Fruit fly (Drosophila melanogaster): ENCODE data around the gene CG13924.

CG13924 gene

DNA sequence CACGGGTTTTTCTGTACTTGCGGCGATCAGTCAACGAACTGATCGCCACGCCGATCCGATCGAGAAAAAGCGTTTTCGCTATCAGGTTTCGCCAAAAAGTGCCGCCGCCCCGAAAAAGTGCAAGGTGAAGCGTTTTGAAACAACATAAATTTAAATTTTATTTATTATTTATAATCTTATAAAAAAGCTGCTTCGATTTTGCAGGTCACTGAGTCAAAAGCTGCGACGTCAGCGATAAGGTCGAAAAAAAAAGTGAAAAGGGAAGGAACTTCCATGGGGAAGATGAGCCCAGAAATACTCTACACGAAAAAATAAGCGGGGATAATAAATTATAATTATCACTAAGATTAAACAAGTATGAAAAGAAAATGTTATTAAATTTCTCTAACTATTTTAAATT is 27.9 kb downstream of the CG13924 start:
- no peak for TF ChIP-seq CG17801 (GFP tag; optimal IDR thresholded peaks at IDR 0.05; ENCODE audit: partially characterized antibody)

DNA sequence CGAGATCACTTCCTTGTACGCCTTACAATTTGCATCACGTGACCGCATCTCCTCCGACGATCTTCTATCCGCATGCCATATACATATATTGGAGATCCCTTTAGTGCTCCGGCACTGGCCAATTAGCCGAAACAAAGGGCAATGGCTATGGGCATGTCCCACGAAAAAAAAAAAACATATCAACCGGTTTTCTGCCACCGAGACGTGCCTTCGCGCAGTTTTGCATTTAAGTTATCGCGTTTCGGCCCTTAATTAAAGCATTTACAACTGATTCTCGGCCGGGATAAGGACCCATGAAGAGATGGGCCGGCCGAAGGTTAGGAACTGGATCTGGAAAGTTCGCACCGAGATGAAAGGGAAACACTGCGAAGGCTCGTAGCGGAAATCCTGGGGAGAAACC is 29.8 kb downstream of the CG13924 start:
- no peak for TF ChIP-seq CG17801 (GFP tag; optimal IDR thresholded peaks at IDR 0.05; ENCODE audit: partially characterized antibody)

- no peak for TF ChIP-seq CG17801 (GFP tag; optimal IDR thresholded peaks at IDR 0.05; ENCODE audit: partially characterized antibody)
These were observed 30.8 kb downstream of the CG13924 start for dm6 chr3L:1900633-1901032.

dm6 chr3L:1904440-1904839 is 34.6 kb downstream of the CG13924 start:
- TF ChIP-seq CG17801 (GFP tag; optimal IDR thresholded peaks at IDR 0.05; ENCODE audit: partially characterized antibody) = no peak

- no peak for TF ChIP-seq CG17801 (GFP tag; optimal IDR thresholded peaks at IDR 0.05; ENCODE audit: partially characterized antibody)
These were observed 35.5 kb downstream of the CG13924 start for dm6 chr3L:1905273-1905672.

- no peak for TF ChIP-seq CG17801 (GFP tag; optimal IDR thresholded peaks at IDR 0.05; ENCODE audit: partially characterized antibody)
These were observed 36.4 kb downstream of the CG13924 start for dm6 chr3L:1906208-1906607.

DNA sequence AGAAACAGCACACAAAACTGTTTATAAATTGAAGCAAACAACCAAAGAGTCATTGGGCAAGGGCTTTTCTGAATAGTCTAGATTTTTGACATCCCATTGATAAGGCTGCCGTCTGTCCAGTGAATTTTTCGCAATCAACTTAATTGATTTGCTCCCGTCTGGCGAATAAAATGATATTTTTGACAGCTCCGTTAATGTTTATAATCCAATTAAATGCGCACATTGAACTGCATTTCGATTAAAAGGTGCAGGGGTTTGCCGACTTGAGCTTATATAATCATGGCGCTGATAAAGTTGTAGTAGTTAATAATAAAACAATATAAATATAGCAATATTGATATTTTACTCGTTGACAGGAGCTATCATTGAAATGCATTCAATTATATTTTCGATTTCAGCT is 39.2 kb downstream of the CG13924 start:
- TF ChIP-seq CG17801 (GFP tag; optimal IDR thresholded peaks at IDR 0.05; ENCODE audit: partially characterized antibody) = no peak

- no peak for TF ChIP-seq CG17801 (GFP tag; optimal IDR thresholded peaks at IDR 0.05; ENCODE audit: partially characterized antibody)
These were observed 40.3 kb downstream of the CG13924 start, which contains the start of gene dsb for dm6 chr3L:1910107-1910506. Gene dsb (minus strand): TSS chr3L:1910197.

DNA sequence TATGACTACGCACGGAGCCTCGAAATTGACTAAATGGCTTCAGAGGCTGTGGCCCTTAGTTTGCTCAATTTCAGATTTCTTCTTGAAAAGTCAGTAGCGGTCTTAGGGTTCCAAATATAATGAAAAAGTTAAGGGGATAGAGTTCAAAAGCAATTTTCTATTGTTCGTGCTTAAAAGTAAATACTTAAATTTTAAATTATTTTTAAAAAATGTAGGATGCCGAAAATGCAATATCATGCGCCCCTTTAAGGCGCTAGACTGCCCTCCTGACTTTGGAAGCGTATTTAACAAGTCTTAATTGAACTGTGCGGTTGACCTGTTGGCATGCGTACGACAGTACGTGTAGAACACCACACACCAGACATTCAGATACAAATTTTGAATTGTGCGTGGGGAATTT is 44.8 kb downstream of the CG13924 start:
- no peak for TF ChIP-seq CG17801 (GFP tag; optimal IDR thresholded peaks at IDR 0.05; ENCODE audit: partially characterized antibody)

DNA sequence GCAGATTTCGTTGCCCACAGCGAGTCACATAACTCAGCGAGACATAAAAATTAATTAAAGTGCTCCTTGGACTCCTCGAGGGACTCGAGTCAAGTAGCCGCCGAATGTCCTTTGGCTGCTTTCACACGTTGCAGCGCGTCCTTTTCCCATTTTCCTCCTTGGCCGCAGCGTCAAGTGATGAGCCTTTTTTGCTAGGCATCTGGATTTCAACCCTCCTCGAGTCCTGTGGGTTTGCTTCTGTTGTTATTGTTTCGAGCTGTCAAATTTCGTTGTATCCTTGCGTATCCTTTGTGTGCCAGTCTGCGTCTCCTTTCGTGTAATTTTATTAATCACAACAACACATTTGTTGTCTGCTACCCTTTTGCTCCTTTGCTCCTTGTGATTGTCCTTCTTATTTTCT is 46.8 kb downstream of the CG13924 start:
- no peak for TF ChIP-seq CG17801 (GFP tag; optimal IDR thresholded peaks at IDR 0.05; ENCODE audit: partially characterized antibody)

DNA sequence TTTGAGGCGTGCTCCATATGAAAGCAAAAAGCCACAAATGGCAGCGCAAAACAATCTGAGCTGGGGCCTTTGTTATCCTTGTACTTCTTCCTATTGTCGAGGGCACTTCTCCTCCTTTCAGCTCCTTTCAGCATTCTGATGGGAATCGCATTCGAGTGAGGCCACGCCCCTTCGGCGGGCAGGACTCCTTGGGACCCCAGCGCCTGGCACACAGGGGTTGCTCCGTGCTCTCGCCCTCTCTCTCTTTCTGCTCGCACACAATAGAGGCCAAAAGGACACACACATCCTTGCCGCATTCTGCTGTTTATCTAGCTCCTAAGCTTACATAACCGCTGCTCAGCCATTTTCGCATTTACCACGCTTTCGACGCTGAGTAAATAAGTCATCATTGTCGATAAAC is 50.2 kb downstream of the CG13924 start:
- TF ChIP-seq CG17801 (GFP tag; optimal IDR thresholded peaks at IDR 0.05; ENCODE audit: partially characterized antibody) = no peak

- no peak for TF ChIP-seq CG17801 (GFP tag; optimal IDR thresholded peaks at IDR 0.05; ENCODE audit: partially characterized antibody)
These were observed 51.1 kb downstream of the CG13924 start, which contains the start of gene Dbx for dm6 chr3L:1920943-1921342. Gene Dbx (plus strand): TSS chr3L:1921307.
